Worm (Caenorhabditis elegans) whole organism, dauer: Measurements from ENCODE around the gene T10B9.14.

ENCODE experiments used
- unc-62 ChIP-seq: sonication (generic microtip); optimal IDR thresholded peaks from 2 replicates; lab custom pipeline; 2017; ENCODE audit warnings: missing biosample characterization, missing genetic modification reagents, missing genetic modification characterization

T10B9.14 gene

DNA sequence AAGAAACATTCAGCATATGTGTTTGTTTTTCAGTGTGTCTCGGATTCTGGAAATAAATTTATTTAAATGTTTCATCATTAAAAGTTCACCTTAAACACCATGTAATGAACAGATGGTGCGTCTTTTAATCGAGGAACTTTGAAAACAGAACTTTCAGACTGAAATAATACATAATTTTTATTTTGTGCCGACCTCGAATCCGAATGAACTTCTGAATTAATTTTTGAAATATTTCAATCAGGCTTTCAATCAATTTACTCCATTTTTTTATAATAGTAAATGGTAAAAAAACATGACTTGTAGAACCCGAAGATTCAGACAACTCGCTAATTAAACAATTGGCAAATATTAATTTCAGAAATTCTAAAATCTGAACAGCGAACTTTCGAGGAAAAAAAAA is at the start of gene T10B9.14:
Gene T10B9.14 (minus strand): TSS at position 101 of the 400 bp plus-strand sequence.
- TF ChIP-seq unc-62 (GFP tag; lab: Kevin White, UChicago) = no peak

DNA sequence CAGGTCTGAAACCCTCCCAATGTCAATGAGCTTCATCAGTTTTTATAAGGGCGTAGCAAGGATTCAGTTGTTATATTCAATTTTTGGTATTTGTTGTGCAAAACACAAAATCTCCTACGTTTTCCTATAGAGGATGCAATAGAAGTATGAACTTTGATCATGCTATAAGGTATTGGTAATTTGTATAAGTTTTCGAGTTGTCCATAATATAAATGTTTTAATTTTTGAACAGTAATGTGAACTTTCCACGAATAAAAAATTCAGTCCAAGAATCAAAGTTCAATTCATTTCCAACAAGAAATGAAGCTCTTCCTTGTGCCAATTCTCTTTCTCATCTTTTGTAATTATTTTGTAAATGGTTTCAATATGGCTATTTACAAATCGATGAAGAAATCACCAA is 48.8 kb upstream of the T10B9.14 start, which contains the start of gene ZK938.12:
Gene ZK938.12 (plus strand): TSS at position 301 of the 400 bp plus-strand sequence.
- no peak for TF ChIP-seq unc-62 (GFP tag; lab: Kevin White, UChicago)

DNA sequence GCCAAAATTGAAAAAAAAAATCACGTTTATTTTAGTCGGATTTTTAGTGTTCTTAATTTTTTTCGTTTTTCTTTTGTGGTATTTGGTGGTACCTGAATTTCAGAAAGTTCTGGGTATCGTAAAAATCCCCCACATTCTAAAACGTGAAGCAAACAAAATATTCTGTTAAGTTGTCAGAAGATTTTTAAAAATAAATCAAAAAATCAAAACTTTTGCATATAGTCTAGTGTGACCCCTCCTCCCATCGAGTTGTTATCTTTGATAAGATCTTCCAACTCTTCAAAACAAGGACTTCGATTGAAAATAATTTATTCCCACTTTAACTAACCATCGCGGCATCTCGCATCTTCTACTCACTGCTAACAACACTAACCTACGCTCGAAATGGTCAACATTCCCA is 46.9 kb upstream of the T10B9.14 start, which contains the start of gene ZK938.1:
Gene ZK938.1 (plus strand): TSS at position 301 of the 400 bp plus-strand sequence.
- no peak for TF ChIP-seq unc-62 (GFP tag; lab: Kevin White, UChicago)

DNA sequence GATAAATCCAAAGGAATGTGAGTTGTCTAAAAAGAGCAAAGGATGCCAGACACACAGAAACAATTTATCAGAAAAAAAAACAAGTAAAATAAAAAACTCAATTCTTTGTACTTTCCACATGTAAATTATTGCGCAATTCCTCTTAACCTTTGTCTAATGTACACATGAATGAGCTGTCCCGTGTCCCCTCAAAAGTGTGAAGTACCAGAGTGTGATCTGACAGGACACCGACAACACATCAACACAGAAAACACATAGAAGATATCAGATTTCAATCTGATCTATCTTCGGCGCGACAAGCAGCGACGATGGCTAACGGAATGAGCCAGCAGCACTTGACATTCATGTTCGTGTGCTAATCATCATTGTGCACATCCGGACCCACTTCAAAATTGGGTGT is 46.3 kb upstream of the T10B9.14 start:
- TF ChIP-seq unc-62 (GFP tag; lab: Kevin White, UChicago) = no peak

DNA sequence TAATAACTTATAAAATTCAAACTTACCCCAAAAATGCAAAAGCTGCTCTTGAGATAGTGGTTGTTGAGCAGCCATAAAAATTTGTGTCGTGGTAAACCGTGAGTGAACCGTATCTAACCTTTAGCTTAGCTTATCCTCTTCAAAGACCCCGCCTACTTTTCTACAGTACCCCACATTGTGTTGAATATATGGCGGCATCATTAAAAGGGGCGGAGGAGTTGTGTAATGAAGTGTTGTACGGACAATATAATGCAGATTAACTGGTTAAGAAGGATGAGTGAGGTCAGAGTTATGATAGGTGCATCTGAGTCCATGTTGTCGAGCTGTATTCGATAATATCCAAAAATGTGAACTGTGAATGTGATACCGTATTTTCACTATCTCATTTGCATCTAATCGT is 45.6 kb upstream of the T10B9.14 start, which contains the start of gene eyg-1:
Gene eyg-1 (minus strand): TSS at position 101 of the 400 bp plus-strand sequence.
- no peak for TF ChIP-seq unc-62 (GFP tag; lab: Kevin White, UChicago)

DNA sequence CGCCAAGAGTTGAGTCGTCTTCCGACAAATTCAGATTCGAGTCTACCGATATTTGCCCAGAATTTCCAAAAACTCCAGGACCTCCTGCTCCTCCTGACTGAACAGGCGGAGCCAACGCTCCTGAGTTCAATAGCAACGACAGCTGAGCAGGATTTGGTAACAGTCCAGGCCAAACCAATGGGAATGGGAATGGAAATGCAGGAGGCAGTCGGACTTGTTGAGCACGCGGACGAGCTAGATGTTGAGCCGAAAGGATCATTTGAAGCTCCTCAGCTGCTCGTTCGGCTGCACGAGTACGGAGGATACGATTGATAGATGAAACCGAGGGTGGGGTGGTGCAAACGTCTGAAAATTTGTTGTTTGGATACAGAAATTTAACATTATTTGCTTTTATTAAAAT is 44.7 kb upstream of the T10B9.14 start:
- TF ChIP-seq unc-62 (GFP tag; lab: Kevin White, UChicago) = no peak

DNA sequence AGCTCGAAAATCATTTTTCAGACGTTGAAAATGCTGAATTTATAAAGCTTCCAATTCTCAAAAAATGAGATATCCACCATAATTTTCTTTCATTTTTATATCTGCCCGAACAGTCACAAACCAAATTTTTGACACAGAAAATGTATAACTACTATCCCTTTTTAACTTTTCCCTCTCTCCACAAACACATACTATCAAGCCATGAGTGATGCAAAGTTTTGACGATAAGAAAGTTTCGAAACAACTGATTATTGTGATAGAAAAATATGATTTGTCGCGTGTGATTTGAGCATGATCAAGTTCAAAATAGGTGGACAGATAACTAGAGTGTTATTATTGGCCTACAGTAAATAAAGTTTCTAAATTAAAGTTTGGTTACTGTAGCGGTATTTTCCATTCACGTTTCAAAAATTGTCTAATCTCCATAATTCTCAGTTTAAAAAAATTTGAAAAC is 25.3 kb upstream of the T10B9.14 start, which contains the start of gene cyp-13A8:
Gene cyp-13A8 (minus strand): TSS at position 51 of the 454 bp plus-strand sequence.
- TF ChIP-seq unc-62 (GFP tag; lab: Kevin White, UChicago) = no peak

DNA sequence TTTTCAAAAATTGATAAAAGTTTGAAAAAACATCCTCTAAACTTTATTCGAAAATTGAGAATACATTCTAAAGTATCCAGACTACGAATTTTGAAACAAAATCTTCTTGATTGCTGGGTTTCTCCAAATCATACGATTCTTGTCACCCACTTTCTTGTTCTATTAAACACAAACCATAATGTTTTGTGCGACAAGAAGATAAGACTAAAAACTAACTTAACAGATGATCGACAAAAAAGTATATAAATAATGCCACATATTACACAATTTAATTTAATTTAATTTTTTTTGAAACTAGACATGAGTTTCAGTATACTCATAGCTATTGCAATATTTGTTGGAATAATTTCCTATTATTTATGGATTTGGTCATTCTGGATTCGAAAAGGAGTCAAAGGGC is 21.1 kb upstream of the T10B9.14 start, which contains the start of gene cyp-13A7:
Gene cyp-13A7 (plus strand): TSS at position 301 of the 400 bp plus-strand sequence.
- no peak for TF ChIP-seq unc-62 (GFP tag; lab: Kevin White, UChicago)

DNA sequence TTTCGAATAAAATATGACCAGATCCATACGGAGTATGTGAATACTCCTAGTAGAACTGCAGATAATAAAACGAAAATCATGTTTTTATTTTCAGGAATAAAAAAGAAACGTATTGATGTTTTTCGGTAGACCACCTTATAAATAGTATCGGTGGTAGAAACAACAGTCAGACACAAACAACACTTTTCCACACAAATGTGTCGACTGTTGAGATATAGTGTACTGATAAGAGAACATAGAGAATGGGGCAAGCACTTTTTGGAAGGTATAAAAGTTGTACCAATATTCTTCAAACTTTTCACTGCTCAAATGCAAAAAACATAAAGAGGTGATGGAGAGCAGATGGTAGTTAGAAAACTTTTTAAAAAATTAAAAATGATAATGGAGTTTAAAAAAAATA is 20.4 kb upstream of the T10B9.14 start, which contains the start of gene cyp-13A6:
Gene cyp-13A6 (minus strand): TSS at position 180 of the 400 bp plus-strand sequence.
- no peak for TF ChIP-seq unc-62 (GFP tag; lab: Kevin White, UChicago)

DNA sequence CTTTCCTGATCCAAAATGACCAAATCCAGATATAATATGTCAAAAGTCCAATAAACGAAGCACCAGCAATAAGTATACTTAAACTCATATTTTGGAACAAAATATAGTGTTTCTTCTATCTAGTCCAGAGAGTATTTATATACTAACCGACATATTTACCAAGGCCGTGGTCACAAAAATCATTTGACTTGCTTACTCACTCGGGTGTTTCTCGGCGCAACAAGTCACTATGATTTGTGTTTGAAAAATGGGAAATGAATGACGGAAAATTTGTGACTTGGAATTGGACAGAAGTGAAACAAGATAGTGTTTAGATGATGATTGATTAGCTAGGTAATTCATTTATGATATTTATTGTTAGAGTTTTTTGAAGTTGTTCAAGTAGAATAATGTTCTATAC is 18.0 kb upstream of the T10B9.14 start, which contains the start of gene cyp-13A5:
Gene cyp-13A5 (minus strand): TSS at position 112 of the 400 bp plus-strand sequence.
- TF ChIP-seq unc-62 (GFP tag; lab: Kevin White, UChicago) = no peak

DNA sequence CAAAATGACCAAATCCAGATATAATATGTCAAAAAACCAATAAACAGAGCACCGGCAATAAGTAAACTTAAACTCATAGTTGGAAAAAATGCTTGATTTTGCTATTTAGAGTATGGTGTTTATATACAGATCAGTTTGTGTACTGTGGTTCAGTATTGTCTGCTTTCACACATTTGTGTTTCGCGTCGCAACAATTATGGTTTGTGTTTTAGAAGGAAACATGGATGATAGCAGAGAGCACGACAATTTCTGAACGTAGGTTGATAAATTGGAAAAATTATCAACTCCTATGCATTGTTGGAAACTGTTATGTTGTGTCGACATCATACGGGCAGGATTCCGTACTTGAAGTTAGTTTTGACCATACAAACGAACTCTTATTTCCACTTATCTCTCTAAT is 15.4 kb upstream of the T10B9.14 start, which contains the start of gene cyp-13A4:
Gene cyp-13A4 (minus strand): TSS at position 77 of the 400 bp plus-strand sequence.
- no peak for TF ChIP-seq unc-62 (GFP tag; lab: Kevin White, UChicago)

DNA sequence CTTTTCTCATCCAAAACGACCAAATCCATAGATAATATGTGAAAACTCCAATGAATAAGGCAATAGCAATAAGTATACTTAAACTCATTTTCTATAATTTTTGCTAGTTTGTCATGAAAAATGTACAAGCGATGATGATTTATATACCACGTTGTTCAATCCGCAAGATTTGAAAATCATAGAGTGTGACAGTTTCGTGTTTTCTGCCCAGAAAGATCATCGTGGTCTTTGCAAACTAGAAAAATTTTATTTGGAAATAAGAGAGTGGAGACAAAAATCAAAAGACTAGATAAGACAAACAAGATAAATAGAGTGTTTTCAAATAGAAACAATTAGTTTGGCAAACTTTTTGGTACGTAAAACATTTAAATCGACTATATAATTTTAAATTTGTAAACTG is 11.0 kb upstream of the T10B9.14 start, which contains the start of gene cyp-13A3:
Gene cyp-13A3 (minus strand): TSS at position 101 of the 400 bp plus-strand sequence.
- no peak for TF ChIP-seq unc-62 (GFP tag; lab: Kevin White, UChicago)

DNA sequence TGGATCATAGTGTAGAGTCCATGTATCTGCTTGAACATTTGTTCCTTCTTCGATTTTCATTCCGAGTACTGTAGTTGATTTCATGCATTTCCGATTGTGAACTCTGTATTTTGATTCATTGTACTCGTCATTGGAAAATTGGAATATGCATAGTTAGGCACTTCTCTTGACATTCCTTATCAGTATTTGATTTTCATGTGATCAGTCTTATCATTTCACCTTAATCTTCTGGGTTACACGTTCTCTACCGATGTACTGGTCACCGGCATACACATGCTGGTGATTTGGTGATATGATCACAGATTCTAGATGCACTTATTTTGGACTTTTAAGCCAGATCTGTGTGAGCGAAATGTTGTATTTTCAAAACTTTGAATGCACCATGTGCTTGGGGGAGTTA is 8.9 kb upstream of the T10B9.14 start:
- no peak for TF ChIP-seq unc-62 (GFP tag; lab: Kevin White, UChicago)

DNA sequence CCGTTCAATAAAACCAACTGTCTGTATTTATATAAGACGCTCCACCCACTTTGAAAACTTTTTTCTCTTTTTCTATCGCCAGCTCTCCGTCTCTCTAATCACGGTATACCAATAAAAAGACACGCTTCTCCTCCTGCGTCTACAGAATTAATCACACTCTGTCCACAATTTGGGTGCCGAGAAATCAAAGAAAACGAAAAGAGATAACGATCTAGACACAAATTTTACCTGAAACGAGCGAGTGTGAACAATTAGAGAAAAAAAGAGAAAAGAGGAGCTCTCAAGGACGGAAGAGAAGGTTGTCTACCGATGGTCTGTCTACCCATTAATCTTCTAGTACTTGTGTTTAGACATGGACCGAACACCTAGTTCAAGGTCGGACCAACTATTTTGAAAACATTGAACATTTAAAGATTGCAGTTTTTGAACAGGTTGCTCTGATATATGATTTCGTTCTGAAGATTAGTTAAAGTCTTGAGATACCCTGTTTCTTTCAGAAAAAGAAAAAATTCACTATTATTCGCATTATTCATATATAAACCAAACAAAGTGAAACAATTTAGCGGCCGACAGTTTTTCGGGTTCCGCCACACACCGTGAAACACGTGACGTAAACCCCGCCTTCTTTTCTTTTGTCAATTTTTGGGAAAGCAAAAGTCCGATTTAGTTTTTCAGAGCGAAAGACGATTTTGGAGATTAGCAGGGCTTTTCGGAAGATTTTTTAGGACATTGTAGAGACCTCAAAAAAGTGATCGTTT is 5.3 kb upstream of the T10B9.14 start, which contains the start of gene cyp-13A2:
Gene cyp-13A2 (minus strand): TSS at position 235 of the 758 bp plus-strand sequence.
- no peak for TF ChIP-seq unc-62 (GFP tag; lab: Kevin White, UChicago)

DNA sequence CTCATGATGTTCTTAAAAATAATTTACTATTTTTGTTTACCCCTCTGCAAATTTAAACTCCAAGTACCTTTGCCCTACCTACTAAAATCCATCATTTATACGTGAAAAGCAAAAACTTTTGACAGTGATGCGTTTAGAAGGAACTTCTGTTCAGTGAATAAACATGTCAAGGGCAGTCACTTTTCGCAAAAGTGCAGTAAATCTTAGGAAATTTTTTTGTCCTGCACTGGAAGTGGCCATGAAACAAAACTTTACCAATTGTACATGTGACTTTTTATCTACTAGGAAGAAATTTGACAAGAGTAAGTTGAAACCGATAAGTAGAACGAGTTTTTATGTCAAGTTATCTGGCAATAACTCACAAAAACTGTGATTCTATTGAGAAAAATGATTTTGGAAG is 4.0 kb upstream of the T10B9.14 start:
- no peak for TF ChIP-seq unc-62 (GFP tag; lab: Kevin White, UChicago)

DNA sequence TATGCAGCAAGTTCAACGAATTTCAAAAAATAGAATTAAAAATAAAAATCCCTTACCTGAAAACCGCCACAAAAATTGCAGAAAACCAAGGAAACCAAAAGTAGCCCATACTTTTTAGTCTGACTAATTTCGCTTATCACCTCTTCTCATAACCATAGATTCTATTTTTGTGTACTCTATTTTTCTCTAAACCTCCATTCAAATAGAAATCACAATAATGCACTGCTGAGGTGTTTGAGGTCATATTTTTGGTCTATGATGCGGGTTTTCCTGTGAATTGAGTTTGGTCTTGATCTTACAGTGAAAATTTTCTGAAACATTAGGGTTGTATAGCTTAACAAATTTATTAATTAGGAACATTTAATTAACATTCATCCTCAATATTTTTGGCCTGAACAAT is 395 bp downstream of the T10B9.14 start, which contains the start of gene cyp-13A1:
Gene cyp-13A1 (minus strand): TSS at position 156 of the 400 bp plus-strand sequence.
- TF ChIP-seq unc-62 (GFP tag; lab: Kevin White, UChicago) = no peak
